Worm (Caenorhabditis elegans): ENCODE data around the gene let-60.

DNA sequence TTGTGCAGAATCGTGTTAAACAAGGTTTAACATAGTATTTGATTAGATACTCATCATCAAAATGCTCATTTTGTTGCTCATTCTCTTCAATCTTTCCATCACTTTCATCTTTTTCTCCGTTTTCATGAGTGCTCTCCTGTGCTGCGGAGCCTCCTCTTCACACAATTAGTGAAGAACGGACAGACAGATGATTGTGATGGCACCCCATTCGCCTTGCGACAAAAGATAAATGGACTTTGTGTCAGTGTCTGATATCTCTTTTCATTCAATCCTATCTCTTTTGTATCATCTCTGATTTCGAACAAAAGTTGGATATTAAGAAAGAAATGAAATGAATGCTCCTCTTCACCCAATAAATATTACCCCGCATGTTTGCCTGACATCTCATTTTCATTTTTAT, 19.4 kb upstream of the let-60 start:
- TF ChIP-seq R02D3.7 (tag; optimal IDR thresholded peaks at IDR 0.05) (no peak), unc-39 (tag; optimal IDR thresholded peaks at IDR 0.05) (no peak), fkh-10 (GFP tag; optimal IDR thresholded peaks at IDR 0.05) (no peak), snpc-4 (tag; optimal IDR thresholded peaks at IDR 0.05) (no peak), ztf-11 (tag; optimal IDR thresholded peaks at IDR 0.05) (no peak), sea-2 (GFP tag; optimal IDR thresholded peaks at IDR 0.05) (no peak), zag-1 (tag; optimal IDR thresholded peaks at IDR 0.05) (no peak), elt-3 (tag; optimal IDR thresholded peaks at IDR 0.05) (no peak), skn-1 (tag; optimal IDR thresholded peaks at IDR 0.05) (no peak), nhr-76 (tag; optimal IDR thresholded peaks at IDR 0.05) (no peak), fos-1 (tag; optimal IDR thresholded peaks at IDR 0.05) (no peak), elt-2 (tag; optimal IDR thresholded peaks at IDR 0.05) (no peak), nhr-28 (tag; optimal IDR thresholded peaks at IDR 0.05) (no peak)
